Worm (Caenorhabditis elegans): ENCODE measurements around the gene scl-15.

ce11 chrII:3240207-3240606, 44.3 kb downstream of the scl-15 start, which contains the start of gene C17F4.3:
- TF ChIP-seq nhr-12 (tag; optimal IDR thresholded peaks at IDR 0.05) (no peak), ama-1 (optimal IDR thresholded peaks at IDR 0.05) (no peak), fos-1 (tag; optimal IDR thresholded peaks at IDR 0.05) (no peak), unc-39 (tag; optimal IDR thresholded peaks at IDR 0.05) (no peak), F13H6.1 (tag; optimal IDR thresholded peaks at IDR 0.05) (no peak), ztf-11 (tag; optimal IDR thresholded peaks at IDR 0.05) (no peak), snpc-4 (tag; optimal IDR thresholded peaks at IDR 0.05) (no peak)
